Fruit fly (Drosophila melanogaster) whole organism, adult: Measurements from ENCODE around the gene fid.

Source experiments
- CG11617 ChIP-seq: fragments of 200-800 bp; sonication (Bioruptor generic); optimal IDR thresholded peaks from 2 replicates; lab custom pipeline; 2017; ENCODE audit warnings: mild to moderate bottlenecking, missing biosample characterization, missing genetic modification reagents, missing genetic modification characterization
- CG12768 ChIP-seq: fragments of 200-800 bp; sonication (Bioruptor generic); optimal IDR thresholded peaks from 2 replicates; lab custom pipeline; 2017; ENCODE audit warnings: missing biosample characterization, missing genetic modification characterization, mild to moderate bottlenecking, moderate library complexity, missing genetic modification reagents
- CG14711 ChIP-seq: fragments of 200-800 bp; sonication (Bioruptor generic); optimal IDR thresholded peaks from 2 replicates; lab custom pipeline; 2018; ENCODE audit warnings: missing biosample characterization, mild to moderate bottlenecking, missing genetic modification characterization, moderate library complexity
- CG1620 ChIP-seq: fragments of 200-800 bp; sonication (Bioruptor generic); optimal IDR thresholded peaks from 2 replicates; lab custom pipeline; 2016; ENCODE audit warnings: missing biosample characterization, missing genetic modification characterization
- CG33017 ChIP-seq: fragments of 200-800 bp; sonication (Bioruptor generic); optimal IDR thresholded peaks from 2 replicates; lab custom pipeline; 2018; ENCODE audit warnings: missing biosample characterization, mild to moderate bottlenecking, missing genetic modification characterization, moderate library complexity
- CG5204 ChIP-seq: fragments of 200-800 bp; sonication (Bioruptor generic); optimal IDR thresholded peaks from 2 replicates; lab custom pipeline; 2016; ENCODE audit warnings: missing biosample characterization, missing genetic modification characterization
- CG7045 ChIP-seq: fragments of 200-800 bp; sonication (Bioruptor generic); optimal IDR thresholded peaks from 2 replicates; lab custom pipeline; 2017; ENCODE audit warnings: missing biosample characterization, mild to moderate bottlenecking, missing genetic modification characterization
- CG7101 ChIP-seq: fragments of 200-800 bp; sonication (Bioruptor generic); optimal IDR thresholded peaks from 2 replicates; lab custom pipeline; 2018; ENCODE audit warnings: missing biosample characterization, mild to moderate bottlenecking, missing genetic modification characterization, moderate library complexity
- Clk ChIP-seq: fragments of 200-800 bp; sonication (Bioruptor generic); optimal IDR thresholded peaks from 2 replicates; lab custom pipeline; 2017; ENCODE audit warnings: missing biosample characterization, missing genetic modification characterization
- Crg-1 ChIP-seq: fragments of 200-800 bp; sonication (Bioruptor generic); optimal IDR thresholded peaks from 2 replicates; lab custom pipeline; 2016; ENCODE audit warnings: missing biosample characterization, missing genetic modification characterization
- Hr96 ChIP-seq: fragments of 200-800 bp; sonication (Bioruptor generic); optimal IDR thresholded peaks from 2 replicates; lab custom pipeline; 2016; ENCODE audit warnings: missing biosample characterization, missing genetic modification characterization
- Mnt ChIP-seq: fragments of 200-800 bp; sonication (Bioruptor generic); optimal IDR thresholded peaks from 2 replicates; lab custom pipeline; 2016; ENCODE audit warnings: missing biosample characterization, mild to moderate bottlenecking, missing genetic modification characterization
- bab1 ChIP-seq: fragments of 200-800 bp; sonication (Bioruptor generic); optimal IDR thresholded peaks from 3 replicates; lab custom pipeline; 2019; ENCODE audit warnings: missing biosample characterization, mild to moderate bottlenecking, missing genetic modification characterization, moderate library complexity
- cic ChIP-seq: fragments of 200-800 bp; sonication (Bioruptor generic); optimal IDR thresholded peaks from 2 replicates; lab custom pipeline; 2017; ENCODE audit warnings: missing biosample characterization, mild to moderate bottlenecking, missing genetic modification characterization, moderate library complexity
- cnc ChIP-seq, 2 experiments: fragments of >200 bp; optimal IDR thresholded peaks; 2 replicates each; lab custom pipeline; 2017
- kay ChIP-seq: fragments of 200-800 bp; sonication (Bioruptor generic); peaks from one replicate; lab custom pipeline; 2016; ENCODE audit warnings: missing biosample characterization, missing genetic modification characterization, borderline replicate concordance
- ovo ChIP-seq: fragments of 200-800 bp; sonication (Bioruptor generic); optimal IDR thresholded peaks from 2 replicates; lab custom pipeline; 2016; ENCODE audit warnings: missing biosample characterization, missing genetic modification characterization
- pad ChIP-seq: fragments of 200-800 bp; sonication (Bioruptor generic); optimal IDR thresholded peaks from 3 replicates; lab custom pipeline; 2017; ENCODE audit warnings: missing biosample characterization, missing genetic modification characterization, mild to moderate bottlenecking, moderate library complexity, missing genetic modification reagents
- tj ChIP-seq: fragments of 200-800 bp; sonication (Bioruptor generic); optimal IDR thresholded peaks from 3 replicates; lab custom pipeline; 2017; ENCODE audit warnings: missing biosample characterization, mild to moderate bottlenecking, missing genetic modification characterization, moderate library complexity
- toe ChIP-seq: fragments of 200-800 bp; sonication (Bioruptor generic); optimal IDR thresholded peaks from 2 replicates; lab custom pipeline; 2016; ENCODE audit warnings: missing biosample characterization, missing genetic modification characterization

The fid gene

DNA sequence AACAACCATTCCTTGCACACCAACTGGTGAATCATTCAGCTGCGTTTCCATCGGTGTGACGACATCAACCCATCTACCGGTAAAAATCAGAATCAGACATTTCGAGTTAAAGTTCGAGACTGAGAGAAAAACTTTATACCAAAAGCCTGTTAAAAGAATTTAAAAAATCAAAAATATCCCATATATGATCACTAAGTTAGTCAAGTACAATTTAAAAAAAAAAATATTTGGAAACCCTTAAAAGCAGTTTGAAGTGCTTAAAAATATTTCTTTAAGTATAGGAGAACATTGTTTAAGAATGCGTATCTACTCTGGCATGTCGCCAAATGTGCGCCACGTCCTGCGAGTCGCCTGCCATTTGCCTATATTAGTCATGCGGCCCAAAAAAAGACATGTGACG lies 1.4 kb upstream of the fid start:
- no peak for TF ChIP-seq CG7045 (GFP tag; lab: Kevin White, UChicago)
- no peak for TF ChIP-seq bab1 (GFP tag; lab: Kevin White, UChicago)
- no peak for TF ChIP-seq Clk (GFP tag; lab: Kevin White, UChicago)
- TF ChIP-seq CG11617 (GFP tag; lab: Kevin White, UChicago) = no peak
- no peak for TF ChIP-seq CG12768 (GFP tag; lab: Kevin White, UChicago)
- TF ChIP-seq CG5204 (GFP tag; lab: Kevin White, UChicago) = no peak
- TF ChIP-seq kay = no peak
- TF ChIP-seq Mnt (GFP tag; lab: Kevin White, UChicago) = no peak
- TF ChIP-seq cnc (optimal IDR thresholded peaks at IDR 0.05; lab: Kevin White, UChicago) = no peak
- no peak for TF ChIP-seq ovo (GFP tag; lab: Kevin White, UChicago)
- no peak for TF ChIP-seq CG1620 (GFP tag; lab: Kevin White, UChicago)
- no peak for TF ChIP-seq CG33017 (tag; lab: Kevin White, UChicago)
- TF ChIP-seq tj (GFP tag; lab: Kevin White, UChicago) = no peak
- no peak for TF ChIP-seq cic
- no peak for TF ChIP-seq Hr96 (GFP tag; lab: Kevin White, UChicago)
- no peak for TF ChIP-seq Crg-1 (GFP tag; lab: Kevin White, UChicago)
- no peak for TF ChIP-seq pad (GFP tag; lab: Kevin White, UChicago)
- TF ChIP-seq CG7101 (tag; lab: Kevin White, UChicago) = no peak
- no peak for TF ChIP-seq CG14711
- no peak for TF ChIP-seq toe

DNA sequence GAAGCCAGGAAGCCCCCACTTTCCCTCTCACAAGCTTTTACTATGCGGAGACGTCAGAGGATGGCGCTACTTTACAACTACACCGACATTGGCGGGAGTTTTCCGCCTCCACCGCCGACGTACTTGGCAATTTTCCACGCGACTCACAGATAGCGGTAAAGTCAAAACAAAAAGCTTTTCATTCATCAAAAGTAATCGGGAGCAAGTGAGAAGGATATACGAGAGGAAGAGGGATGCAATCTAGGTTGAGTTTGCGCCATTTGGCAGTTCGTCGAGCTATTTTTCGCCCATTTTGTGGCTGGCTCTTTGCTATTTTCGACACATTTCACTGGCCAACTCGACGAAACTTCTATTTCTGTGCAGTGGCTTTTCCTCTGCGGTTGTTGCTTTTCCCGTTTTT lies 965 bp upstream of the fid start:
- TF ChIP-seq cic (peak; percentile 34), CG7101 (tag; lab: Kevin White, UChicago) (no peak), CG7045 (GFP tag; lab: Kevin White, UChicago) (no peak), CG1620 (GFP tag; lab: Kevin White, UChicago) (no peak), kay (no peak), CG11617 (GFP tag; lab: Kevin White, UChicago) (no peak), Hr96 (GFP tag; lab: Kevin White, UChicago) (no peak), toe (no peak)

DNA sequence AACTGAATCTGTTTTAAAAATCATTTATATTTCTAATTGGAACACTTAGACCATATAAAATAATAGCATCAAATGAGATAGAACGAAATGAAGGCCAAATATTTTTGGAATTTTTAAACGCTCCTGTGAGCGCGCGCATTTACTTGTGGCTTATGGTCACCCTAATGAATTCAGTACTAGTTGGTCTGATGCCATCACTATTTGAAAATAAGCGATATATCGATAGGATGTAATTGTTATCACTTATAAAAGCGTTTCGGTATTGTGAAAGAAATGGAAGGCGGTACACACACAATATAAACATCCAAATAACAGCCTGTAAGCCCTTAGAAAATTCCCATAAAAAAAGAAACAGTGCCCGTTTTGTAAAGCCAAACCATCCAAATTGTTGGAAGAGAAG lies 12.9 kb downstream of the fid start, which contains the start of gene Nf1:
Gene Nf1 (plus strand): TSS at position 280 of the 400 bp plus-strand sequence.
- TF ChIP-seq ovo (GFP tag; lab: Kevin White, UChicago) (no peak), Clk (GFP tag; lab: Kevin White, UChicago) (no peak), bab1 (GFP tag; lab: Kevin White, UChicago) (no peak), CG11617 (GFP tag; lab: Kevin White, UChicago) (no peak), Mnt (GFP tag; lab: Kevin White, UChicago) (no peak), toe (no peak), cnc (optimal IDR thresholded peaks at IDR 0.05; lab: Kevin White, UChicago) (no peak), CG14711 (no peak), Crg-1 (GFP tag; lab: Kevin White, UChicago) (no peak)

DNA sequence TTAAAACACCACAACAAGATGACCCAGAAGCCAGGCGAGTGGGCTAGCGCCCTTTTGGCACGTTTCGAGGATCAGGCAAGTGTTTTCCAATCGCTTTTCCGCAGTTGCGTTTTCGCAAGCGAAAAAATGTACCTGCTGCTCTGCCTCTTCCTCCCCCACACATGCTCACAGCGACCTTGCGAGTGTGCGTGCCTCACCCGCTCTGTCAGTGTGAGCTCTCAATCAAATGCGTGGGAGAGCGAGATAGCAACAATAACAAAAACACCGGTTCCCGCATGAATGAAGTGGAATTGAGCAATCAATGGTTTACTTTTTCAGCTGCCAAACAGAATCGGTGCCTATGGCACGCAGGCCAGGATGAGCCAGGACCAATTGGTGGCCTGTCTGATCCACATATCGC lies 13.4 kb downstream of the fid start:
- TF ChIP-seq toe (no peak), Crg-1 (GFP tag; lab: Kevin White, UChicago) (no peak)

DNA sequence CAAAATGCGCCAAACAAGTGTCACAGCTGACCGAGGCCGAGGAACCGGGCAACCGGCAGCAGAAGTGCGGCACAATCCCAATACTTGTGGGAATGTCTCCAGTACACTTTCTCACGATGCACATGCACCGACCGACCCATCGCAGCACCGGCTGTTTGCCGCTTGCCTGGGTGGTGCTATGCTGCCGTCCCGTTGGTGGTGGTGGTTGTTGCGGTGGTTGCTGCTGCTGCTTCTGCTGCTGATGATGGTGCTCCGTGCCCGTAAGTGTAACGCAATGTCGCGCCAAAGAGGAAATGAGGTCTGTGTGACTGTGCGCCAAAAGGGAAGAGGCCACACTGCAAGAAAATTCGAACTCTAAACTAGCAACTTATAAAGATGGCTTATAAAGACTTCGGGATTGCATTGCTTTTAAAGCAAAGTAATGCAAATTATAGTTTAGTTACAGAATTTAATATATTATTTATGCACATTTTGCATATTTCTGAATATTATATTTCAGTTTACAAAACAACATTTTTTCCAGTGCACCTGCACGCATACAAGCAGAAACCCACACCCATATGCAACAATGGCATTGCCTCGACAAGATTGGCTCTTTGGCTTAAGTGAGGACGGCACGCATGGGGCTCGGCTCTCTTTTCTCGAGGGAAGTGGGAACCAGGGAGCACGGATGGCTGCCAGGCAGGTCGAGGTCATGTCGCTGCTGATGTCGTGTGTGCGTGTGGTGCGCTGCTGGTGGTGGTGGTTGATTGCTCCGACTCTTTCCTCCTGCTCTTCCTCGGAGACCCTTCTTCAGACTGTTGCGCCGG lies 26.5 kb downstream of the fid start, which contains the start of gene CG43116:
Gene CG43116 (minus strand): TSS at position 800 of the 809 bp plus-strand sequence.
- no peak for TF ChIP-seq tj (GFP tag; lab: Kevin White, UChicago)
- TF ChIP-seq Crg-1 (GFP tag; lab: Kevin White, UChicago) = no peak
- TF ChIP-seq toe = no peak
- TF ChIP-seq bab1 (GFP tag; lab: Kevin White, UChicago) = no peak
- no peak for TF ChIP-seq cic
- TF ChIP-seq kay = no peak
- TF ChIP-seq CG1620 (GFP tag; lab: Kevin White, UChicago) = no peak

DNA sequence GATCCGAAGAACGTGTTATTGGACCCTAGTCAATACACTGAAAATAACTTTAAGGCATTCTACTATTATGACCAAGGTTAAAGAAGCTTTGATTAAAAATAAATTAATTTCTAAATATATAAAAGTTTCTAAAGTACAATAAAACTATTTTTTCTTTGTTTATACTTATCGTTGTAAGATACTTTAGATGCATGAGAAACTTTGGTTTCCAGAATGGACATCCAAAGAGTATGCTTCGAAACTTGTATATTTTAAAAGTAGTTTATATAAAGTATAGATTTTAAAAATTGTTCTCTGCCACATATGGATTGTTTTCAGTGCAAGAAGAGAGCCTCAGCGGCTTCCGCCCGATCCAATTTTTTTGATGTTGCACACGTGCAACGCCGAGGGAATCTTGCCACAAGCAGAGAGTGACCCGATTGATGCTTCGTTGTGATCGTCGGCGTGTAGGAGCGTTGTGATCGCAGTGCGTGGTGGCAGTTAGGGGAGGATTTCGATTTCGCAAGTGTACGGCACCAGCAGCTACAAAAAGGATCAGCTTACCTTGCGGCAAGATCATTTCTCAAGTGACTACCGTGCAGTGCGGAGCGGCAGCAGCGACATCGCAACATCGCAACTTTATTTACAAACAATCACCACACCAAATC lies 27.3 kb downstream of the fid start:
- TF ChIP-seq toe (no peak), pad (GFP tag; lab: Kevin White, UChicago) (no peak), CG14711 (no peak), Mnt (GFP tag; lab: Kevin White, UChicago) (no peak)

DNA sequence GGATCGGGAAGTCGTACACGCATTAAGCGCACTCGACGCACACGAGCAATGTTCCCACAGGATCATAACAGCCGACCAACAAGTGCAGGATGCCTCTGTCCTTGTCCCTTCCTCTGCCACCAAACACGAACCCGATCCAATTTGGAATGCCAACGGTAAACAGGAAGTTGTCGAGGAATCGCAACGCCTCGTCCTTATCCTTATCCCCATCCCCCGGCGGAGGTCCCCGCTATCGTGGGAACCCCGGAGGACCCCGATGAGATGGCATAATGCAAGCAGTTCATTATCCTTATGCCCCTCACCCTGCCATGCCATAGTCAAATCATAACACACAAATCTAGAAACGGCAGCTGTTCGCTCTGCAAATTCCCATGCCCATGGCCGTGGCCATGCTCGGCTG lies 29.2 kb downstream of the fid start:
- TF ChIP-seq CG1620 (GFP tag; lab: Kevin White, UChicago) (no peak), CG5204 (GFP tag; lab: Kevin White, UChicago) (no peak), CG11617 (GFP tag; lab: Kevin White, UChicago) (no peak), ovo (GFP tag; lab: Kevin White, UChicago) (no peak), CG7101 (tag; lab: Kevin White, UChicago) (no peak), bab1 (GFP tag; lab: Kevin White, UChicago) (no peak), toe (no peak), CG33017 (tag; lab: Kevin White, UChicago) (no peak), cic (no peak), cnc (optimal IDR thresholded peaks at IDR 0.05; lab: Kevin White, UChicago) (no peak), CG7045 (GFP tag; lab: Kevin White, UChicago) (no peak), Clk (GFP tag; lab: Kevin White, UChicago) (no peak), kay (no peak), CG14711 (no peak), CG12768 (GFP tag; lab: Kevin White, UChicago) (no peak), Crg-1 (GFP tag; lab: Kevin White, UChicago) (no peak), Hr96 (GFP tag; lab: Kevin White, UChicago) (no peak), tj (GFP tag; lab: Kevin White, UChicago) (no peak), pad (GFP tag; lab: Kevin White, UChicago) (no peak)
